Worm (Caenorhabditis elegans) whole organism, L3 larva: Measurements from ENCODE around the gene fbxa-19.

Experiments
- R02D3.7 ChIP-seq: fragments of 150-350 bp; optimal IDR thresholded peaks from 2 replicates; lab custom pipeline; 2014; ENCODE audit warnings: missing biosample characterization, missing genetic modification characterization
- ama-1 ChIP-seq: fragments of 150-350 bp; optimal IDR thresholded peaks from 2 replicates; lab custom pipeline; 2018
- ceh-82 ChIP-seq: fragments of 150-350 bp; optimal IDR thresholded peaks from 2 replicates; lab custom pipeline; 2014; ENCODE audit warnings: missing biosample characterization, missing genetic modification characterization
- elt-3 ChIP-seq, 3 experiments: fragments of 150-350 bp in 1 of 3; sonication (generic microtip) in 2 of 3; optimal IDR thresholded peaks; 2 replicates in 2 of 3; 4 replicates in 1 of 3; lab custom pipeline; 2014 to 2017; ENCODE audit warnings: missing biosample characterization in 3 of 3, missing genetic modification characterization in 3 of 3
- hmg-11 ChIP-seq: sonication (generic microtip); optimal IDR thresholded peaks from 2 replicates; lab custom pipeline; 2016; ENCODE audit warnings: missing genetic modification characterization, missing compliant biosample characterization
- lin-39 ChIP-seq: fragments of 150-350 bp; optimal IDR thresholded peaks from 2 replicates; lab custom pipeline; 2018; ENCODE audit warnings: missing biosample characterization, missing genetic modification reagents, missing genetic modification characterization
- nhr-12 ChIP-seq: fragments of 150-350 bp; optimal IDR thresholded peaks from 2 replicates; lab custom pipeline; 2014; ENCODE audit warnings: missing biosample characterization, missing genetic modification characterization
- nhr-237 ChIP-seq: fragments of 150-350 bp; optimal IDR thresholded peaks from 2 replicates; lab custom pipeline; 2014; ENCODE audit warnings: missing biosample characterization, missing genetic modification characterization
- nhr-25 ChIP-seq: sonication (generic microtip); optimal IDR thresholded peaks from 2 replicates; lab custom pipeline; 2017; ENCODE audit warnings: missing biosample characterization, missing genetic modification characterization
- nhr-28 ChIP-seq: fragments of 150-350 bp; optimal IDR thresholded peaks from 2 replicates; lab custom pipeline; 2014; ENCODE audit warnings: missing biosample characterization, missing genetic modification characterization
- nhr-43 ChIP-seq: sonication (generic microtip); optimal IDR thresholded peaks from 2 replicates; lab custom pipeline; 2016; ENCODE audit warnings: mild to moderate bottlenecking, missing genetic modification characterization, missing compliant biosample characterization; ENCODE audit not compliant: poor library complexity, severe bottlenecking
- nhr-77 ChIP-seq: fragments of 150-350 bp; optimal IDR thresholded peaks from 2 replicates; lab custom pipeline; 2014; ENCODE audit warnings: missing biosample characterization, missing genetic modification characterization
- unc-62 ChIP-seq: fragments of 150-350 bp; sonication (generic microtip); optimal IDR thresholded peaks from 4 replicates; lab custom pipeline; 2014; ENCODE audit warnings: missing biosample characterization, missing genetic modification reagents, missing genetic modification characterization
- ztf-11 ChIP-seq: fragments of 150-350 bp; optimal IDR thresholded peaks from 2 replicates; lab custom pipeline; 2014; ENCODE audit warnings: missing biosample characterization, missing genetic modification characterization

DNA sequence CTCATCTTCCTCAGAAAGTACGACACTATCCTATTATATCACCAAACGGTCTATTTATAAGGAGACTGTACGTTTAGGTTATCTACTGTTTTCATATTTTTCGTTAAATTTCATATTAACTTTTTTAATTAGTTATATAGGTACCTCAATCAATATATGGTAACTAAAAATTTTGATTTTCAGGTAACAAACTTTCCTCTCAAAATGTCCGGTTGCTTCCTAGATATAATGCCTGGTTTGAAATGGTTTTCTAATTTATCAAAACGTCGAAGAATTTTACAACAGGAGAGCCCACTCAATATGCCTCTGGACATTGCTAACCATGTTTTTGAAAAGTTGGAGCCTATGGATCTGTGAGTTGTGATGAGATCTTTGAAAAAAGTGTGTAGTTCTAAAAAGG, 17.6 kb upstream of the fbxa-19 start, which contains the start of gene fbxa-28:
- TF ChIP-seq nhr-12 (tag; lab: Kevin White, UChicago) (no peak), nhr-77 (tag; lab: Kevin White, UChicago) (no peak), hmg-11 (no peak), unc-62 (GFP tag; lab: Kevin White, UChicago) (no peak), R02D3.7 (no peak), ama-1 (lab: Kevin White, UChicago) (no peak), ztf-11 (tag; lab: Kevin White, UChicago) (no peak), nhr-237 (tag; lab: Kevin White, UChicago) (no peak), ceh-82 (tag; lab: Kevin White, UChicago) (no peak), elt-3 (tag; optimal IDR thresholded peaks at IDR 0.05; lab: Kevin White, UChicago) (no peak), lin-39 (tag; lab: Kevin White, UChicago) (no peak), nhr-43 (no peak), nhr-28 (tag; lab: Kevin White, UChicago) (no peak), nhr-25 (no peak)
